Fruit fly (Drosophila melanogaster) whole organism, prepupa: ENCODE data around the gene CG16989.

Experiments used
- CG1621 ChIP-seq: fragments of 200-800 bp; sonication (Bioruptor generic); optimal IDR thresholded peaks from 3 replicates; lab custom pipeline; 2018; ENCODE audit warnings: missing biosample characterization, mild to moderate bottlenecking, missing genetic modification characterization
- CG9139 ChIP-seq: fragments of 200-800 bp; sonication (Bioruptor generic); optimal IDR thresholded peaks from 3 replicates; lab custom pipeline; 2017; ENCODE audit warnings: missing biosample characterization, mild to moderate bottlenecking, missing genetic modification characterization
- Eip78C ChIP-seq: fragments of 200-800 bp; sonication (Bioruptor generic); peaks from one replicate; lab custom pipeline; 2016; ENCODE audit warnings: missing biosample characterization, missing genetic modification characterization

DNA sequence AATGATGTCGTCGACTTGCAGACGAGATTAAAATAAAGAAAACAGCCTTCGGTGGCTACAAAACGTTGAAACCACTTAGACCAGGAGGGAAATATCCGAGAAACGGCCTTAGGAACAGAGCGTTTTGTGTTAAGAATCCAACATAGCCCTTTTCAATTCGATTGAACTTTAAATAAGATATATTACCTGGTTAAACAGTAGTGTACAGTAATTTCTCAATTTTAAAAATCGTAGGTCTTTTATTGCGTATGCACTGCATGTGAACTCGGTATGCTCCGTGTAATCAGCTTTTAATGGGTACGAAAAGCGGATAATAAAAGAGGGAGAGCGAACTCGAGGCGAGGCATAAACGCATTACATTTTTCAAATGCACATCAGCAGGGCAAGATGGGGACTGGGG, 45.1 kb downstream of the CG16989 start:
- TF ChIP-seq Eip78C, result peak; percentile 73
- no peak for TF ChIP-seq CG9139 (GFP tag; lab: Kevin White, UChicago)
- TF ChIP-seq CG1621 (tag; lab: Kevin White, UChicago), result no peak
